Fruit fly (Drosophila melanogaster) whole organism, embryonic: ENCODE measurements around the gene Zip89B.

Experiments
- Atf6 ChIP-seq: fragments of 200-800 bp; sonication (Bioruptor generic); IDR thresholded peaks from 2 replicates; pipeline ENCODE4 v1.3.6; 2022; ENCODE audit warnings: missing biosample characterization, missing genetic modification characterization
- Blimp-1 ChIP-seq: fragments of 200-800 bp; sonication (Bioruptor generic); optimal IDR thresholded peaks from 3 replicates; lab custom pipeline; 2018; ENCODE audit warnings: missing biosample characterization, missing genetic modification characterization, mild to moderate bottlenecking, moderate library complexity, missing genetic modification reagents
- Bteb2 ChIP-seq: fragments of 200-800 bp; sonication (Bioruptor generic); optimal IDR thresholded peaks from 2 replicates; lab custom pipeline; 2016; ENCODE audit warnings: missing biosample characterization, missing genetic modification characterization
- CG10209 ChIP-seq: fragments of 200-800 bp; sonication (Bioruptor generic); optimal IDR thresholded peaks from 3 replicates; lab custom pipeline; 2017; ENCODE audit warnings: missing biosample characterization, mild to moderate bottlenecking, missing genetic modification characterization, missing genetic modification reagents
- CG10366 ChIP-seq: fragments of 200-800 bp; sonication (Bioruptor generic); IDR thresholded peaks from 2 replicates; pipeline ENCODE4 v1.3.6; 2022; ENCODE audit warnings: missing biosample characterization, missing genetic modification characterization
- CG10543 ChIP-seq: fragments of 200-800 bp; sonication (Bioruptor generic); optimal IDR thresholded peaks from 3 replicates; lab custom pipeline; 2017; ENCODE audit warnings: missing biosample characterization, mild to moderate bottlenecking, missing genetic modification characterization, moderate library complexity
- CG11456 ChIP-seq: fragments of 200-800 bp; sonication (Bioruptor generic); IDR thresholded peaks from 3 replicates; pipeline ENCODE4 v1.3.6; 2022; ENCODE audit warnings: missing biosample characterization, missing genetic modification characterization
- CG11696 ChIP-seq: fragments of 200-800 bp; sonication (Bioruptor generic); IDR thresholded peaks from 2 replicates; pipeline ENCODE4 v1.3.6; 2022; ENCODE audit warnings: missing biosample characterization, missing genetic modification characterization
- CG11723 ChIP-seq: fragments of 200-800 bp; sonication (Bioruptor generic); optimal IDR thresholded peaks from 2 replicates; lab custom pipeline; 2017; ENCODE audit warnings: missing biosample characterization, mild to moderate bottlenecking, missing genetic modification characterization
- CG12104 ChIP-seq: fragments of 200-800 bp; sonication (Bioruptor generic); optimal IDR thresholded peaks from 3 replicates; lab custom pipeline; 2016; ENCODE audit warnings: missing biosample characterization, missing genetic modification characterization
- CG12299 ChIP-seq: fragments of 200-800 bp; sonication (Bioruptor generic); optimal IDR thresholded peaks from 2 replicates; lab custom pipeline; 2018; ENCODE audit warnings: missing biosample characterization, mild to moderate bottlenecking, missing genetic modification characterization
- CG13775 ChIP-seq: fragments of 200-800 bp; sonication (Bioruptor generic); optimal IDR thresholded peaks from 3 replicates; lab custom pipeline; 2017; ENCODE audit warnings: missing biosample characterization, mild to moderate bottlenecking, missing genetic modification characterization
- CG14441 ChIP-seq: fragments of 200-800 bp; sonication (Bioruptor generic); IDR thresholded peaks from 2 replicates; pipeline ENCODE4 v1.3.6; 2022; ENCODE audit warnings: missing biosample characterization, missing genetic modification characterization
- CG15269 ChIP-seq: fragments of 200-800 bp; sonication (Bioruptor generic); optimal IDR thresholded peaks from 2 replicates; lab custom pipeline; 2018; ENCODE audit warnings: missing biosample characterization, mild to moderate bottlenecking, missing genetic modification characterization, moderate library complexity
- CG1792 ChIP-seq: fragments of 200-800 bp; sonication (Bioruptor generic); optimal IDR thresholded peaks from 2 replicates; lab custom pipeline; 2016; ENCODE audit warnings: missing biosample characterization, missing genetic modification characterization
- CG18764 ChIP-seq: fragments of 200-800 bp; sonication (Bioruptor generic); optimal IDR thresholded peaks from 3 replicates; lab custom pipeline; 2016; ENCODE audit warnings: missing biosample characterization, missing genetic modification characterization
- CG2889 ChIP-seq: fragments of 200-800 bp; sonication (Bioruptor generic); IDR thresholded peaks from 3 replicates; pipeline ENCODE4 v1.3.6; 2022; ENCODE audit warnings: missing biosample characterization, missing genetic modification characterization
- CG30020 ChIP-seq: fragments of 200-800 bp; optimal IDR thresholded peaks from 2 replicates; lab custom pipeline; 2019; ENCODE audit warnings: missing biosample characterization, mild to moderate bottlenecking, missing genetic modification characterization, moderate library complexity
- CG30403 ChIP-seq: fragments of 200-800 bp; sonication (Bioruptor generic); optimal IDR thresholded peaks from 3 replicates; lab custom pipeline; 2016; ENCODE audit warnings: missing biosample characterization, missing genetic modification characterization
- CG30431 ChIP-seq: fragments of 200-800 bp; sonication (Bioruptor generic); optimal IDR thresholded peaks from 2 replicates; lab custom pipeline; 2017; ENCODE audit warnings: missing biosample characterization, missing genetic modification characterization
- CG32532 ChIP-seq: fragments of 200-800 bp; sonication (Bioruptor generic); IDR thresholded peaks from 2 replicates; pipeline ENCODE4 v1.3.6; 2022; ENCODE audit warnings: missing biosample characterization, missing genetic modification characterization
- CG33213 ChIP-seq: fragments of 200-800 bp; sonication (Bioruptor generic); optimal IDR thresholded peaks from 3 replicates; lab custom pipeline; 2016; ENCODE audit warnings: missing biosample characterization, missing genetic modification characterization
- CG3838 ChIP-seq: fragments of 200-800 bp; sonication (Bioruptor generic); optimal IDR thresholded peaks from 3 replicates; lab custom pipeline; 2016; ENCODE audit warnings: missing biosample characterization, missing genetic modification characterization
- CG43689 ChIP-seq: fragments of 200-800 bp; sonication (Bioruptor generic); IDR thresholded peaks from 2 replicates; pipeline ENCODE4 v1.3.6; 2022; ENCODE audit warnings: missing biosample characterization, missing genetic modification characterization
- CG4404 ChIP-seq: fragments of 200-800 bp; sonication (Bioruptor generic); IDR thresholded peaks from 2 replicates; pipeline ENCODE4 v1.3.6; 2022; ENCODE audit warnings: missing biosample characterization, missing genetic modification characterization
- CG7271 ChIP-seq: fragments of 200-800 bp; sonication (Bioruptor generic); optimal IDR thresholded peaks from 2 replicates; lab custom pipeline; 2018; ENCODE audit warnings: missing biosample characterization, mild to moderate bottlenecking, missing genetic modification characterization, moderate library complexity
- CG7839 ChIP-seq: fragments of 200-800 bp; sonication (Bioruptor generic); optimal IDR thresholded peaks from 3 replicates; lab custom pipeline; 2018; ENCODE audit warnings: missing biosample characterization, mild to moderate bottlenecking, missing genetic modification characterization, moderate library complexity
- CG8281 ChIP-seq: fragments of 200-800 bp; sonication (Bioruptor generic); optimal IDR thresholded peaks from 2 replicates; lab custom pipeline; 2018; ENCODE audit warnings: missing biosample characterization, mild to moderate bottlenecking, missing genetic modification characterization, moderate library complexity
- CG9876 ChIP-seq: fragments of 200-800 bp; sonication (Bioruptor generic); optimal IDR thresholded peaks from 2 replicates; lab custom pipeline; 2016; ENCODE audit warnings: missing biosample characterization, missing genetic modification characterization
- CkIIα-i1 ChIP-seq: fragments of 200-800 bp; sonication (Bioruptor generic); IDR thresholded peaks from 2 replicates; pipeline ENCODE4 v1.3.6; 2022; ENCODE audit warnings: missing biosample characterization, missing genetic modification characterization
- Gsc ChIP-seq: fragments of 200-800 bp; sonication (Bioruptor generic); IDR thresholded peaks from 2 replicates; pipeline ENCODE4 v1.3.6; 2022; ENCODE audit warnings: missing biosample characterization, missing genetic modification characterization
- Hsf ChIP-seq: fragments of 200-800 bp; sonication (Bioruptor generic); optimal IDR thresholded peaks from 3 replicates; lab custom pipeline; 2016; ENCODE audit warnings: missing biosample characterization, missing genetic modification characterization
- MBD-R2 ChIP-seq: fragments of 200-800 bp; sonication (Bioruptor generic); IDR thresholded peaks from 2 replicates; pipeline ENCODE4 v1.3.6; 2022; ENCODE audit warnings: missing biosample characterization, missing genetic modification characterization
- Max ChIP-seq: fragments of 200-800 bp; sonication (Bioruptor generic); optimal IDR thresholded peaks from 2 replicates; lab custom pipeline; 2016; ENCODE audit warnings: missing biosample characterization, mild to moderate bottlenecking, missing genetic modification characterization
- Med ChIP-seq: fragments of 200-800 bp; sonication (Bioruptor generic); peaks from one replicate; lab custom pipeline; 2016; ENCODE audit warnings: missing biosample characterization, missing genetic modification characterization, mild to moderate bottlenecking, inconsistent platforms, moderate library complexity
- Pdp1 ChIP-seq, 2 experiments: fragments of 200-800 bp; sonication (Bioruptor generic); optimal IDR thresholded peaks; 3 replicates each; lab custom pipeline; 2016; ENCODE audit warnings: missing biosample characterization in 2 of 2, missing genetic modification characterization in 2 of 2, mild to moderate bottlenecking in 1 of 2, moderate library complexity in 1 of 2
- Ravus ChIP-seq: fragments of 200-800 bp; sonication (Bioruptor generic); IDR thresholded peaks from 2 replicates; pipeline ENCODE4 v1.3.6; 2022; ENCODE audit warnings: missing biosample characterization, missing genetic modification characterization
- Tbp ChIP-seq: fragments of >200 bp; optimal IDR thresholded peaks from 2 replicates; lab custom pipeline; 2018; ENCODE audit warnings: missing biosample characterization, missing genetic modification characterization
- cad ChIP-seq: fragments of >200 bp; optimal IDR thresholded peaks from 2 replicates; lab custom pipeline; 2017; ENCODE audit warnings: missing biosample characterization, missing genetic modification characterization
- cwo ChIP-seq: fragments of 200-800 bp; sonication (Bioruptor generic); optimal IDR thresholded peaks from 3 replicates; lab custom pipeline; 2017; ENCODE audit warnings: missing biosample characterization, missing genetic modification characterization, mild to moderate bottlenecking, moderate library complexity, missing genetic modification reagents
- dmrt99B ChIP-seq: fragments of 200-800 bp; sonication (Bioruptor generic); optimal IDR thresholded peaks from 2 replicates; lab custom pipeline; 2018; ENCODE audit warnings: missing biosample characterization, mild to moderate bottlenecking, missing genetic modification characterization, moderate library complexity
- en ChIP-seq: fragments of 200-800 bp; sonication (Bioruptor generic); optimal IDR thresholded peaks from 2 replicates; lab custom pipeline; 2016; ENCODE audit warnings: missing biosample characterization, missing genetic modification characterization
- fru ChIP-seq: fragments of >200 bp; optimal IDR thresholded peaks from 2 replicates; lab custom pipeline; 2017
- ftz-f1 ChIP-seq: fragments of 200-800 bp; sonication (Bioruptor generic); optimal IDR thresholded peaks from 2 replicates; lab custom pipeline; 2016; ENCODE audit warnings: missing biosample characterization, missing genetic modification characterization
- nmo ChIP-seq: fragments of 200-800 bp; sonication (Bioruptor generic); optimal IDR thresholded peaks from 2 replicates; lab custom pipeline; 2018; ENCODE audit warnings: missing biosample characterization, mild to moderate bottlenecking, missing genetic modification characterization, moderate library complexity
- nom ChIP-seq: fragments of 200-800 bp; sonication (Bioruptor generic); optimal IDR thresholded peaks from 2 replicates; lab custom pipeline; 2017; ENCODE audit warnings: missing biosample characterization, missing genetic modification characterization, mild to moderate bottlenecking, moderate library complexity, missing genetic modification reagents
- sc ChIP-seq, 3 experiments: fragments of >200 bp in 2 of 3; fragments of 200-800 bp in 1 of 3; sonication (Bioruptor generic) in 1 of 3; optimal IDR thresholded peaks; 2 replicates in 2 of 3; 3 replicates in 1 of 3; lab custom pipeline; 2017; ENCODE audit warnings: mild to moderate bottlenecking in 1 of 3, missing biosample characterization in 1 of 3, missing genetic modification characterization in 1 of 3, missing genetic modification reagents in 1 of 3
- scrt ChIP-seq: fragments of 200-800 bp; sonication (Bioruptor generic); optimal IDR thresholded peaks from 2 replicates; lab custom pipeline; 2018; ENCODE audit warnings: missing biosample characterization, mild to moderate bottlenecking, missing genetic modification characterization, moderate library complexity
- sd ChIP-seq: fragments of 200-800 bp; sonication (Bioruptor generic); optimal IDR thresholded peaks from 3 replicates; lab custom pipeline; 2018; ENCODE audit warnings: missing biosample characterization, mild to moderate bottlenecking, missing genetic modification characterization, moderate library complexity
- sima ChIP-seq: fragments of 200-800 bp; sonication (Bioruptor generic); optimal IDR thresholded peaks from 2 replicates; lab custom pipeline; 2016; ENCODE audit warnings: missing biosample characterization, missing genetic modification characterization
- tx ChIP-seq: fragments of 200-800 bp; sonication (Bioruptor generic); optimal IDR thresholded peaks from 2 replicates; lab custom pipeline; 2016; ENCODE audit warnings: missing biosample characterization, missing genetic modification characterization
- vfl ChIP-seq: fragments of 200-800 bp; sonication (Bioruptor generic); optimal IDR thresholded peaks from 2 replicates; lab custom pipeline; 2016; ENCODE audit warnings: missing biosample characterization, missing genetic modification characterization

Zip89B gene

dm6 chr3R:16353195-16353594 is 47.6 kb downstream of the Zip89B start (continued):
- no peak for TF ChIP-seq CG10543 (GFP tag; lab: Kevin White, UChicago)
- TF ChIP-seq nom: no peak
- peak; percentile 38 for TF ChIP-seq CG15269
- no peak for TF ChIP-seq MBD-R2
- TF ChIP-seq CG18764 (GFP tag; lab: Kevin White, UChicago): no peak
- TF ChIP-seq CG11696: no peak
- no peak for TF ChIP-seq CG12104 (GFP tag; lab: Kevin White, UChicago)
- TF ChIP-seq Blimp-1: no peak
- no peak for TF ChIP-seq CG30020 (tag; lab: Kevin White, UChicago)
- TF ChIP-seq Bteb2 (GFP tag; lab: Kevin White, UChicago): no peak
- TF ChIP-seq Med (GFP tag; lab: Kevin White, UChicago): peak; percentile 80
- no peak for TF ChIP-seq Hsf (GFP tag; lab: Kevin White, UChicago)
- TF ChIP-seq sc (optimal IDR thresholded peaks at IDR 0.05; lab: Kevin White, UChicago): no peak
- no peak for TF ChIP-seq sc (GFP tag; optimal IDR thresholded peaks at IDR 0.05; lab: Kevin White, UChicago)
- no peak for TF ChIP-seq CG8281
- no peak for TF ChIP-seq CG33213
- TF ChIP-seq CG14441 (GFP tag; lab: Robert Waterston, UW): 0 out of 2 replicates have a peak, but pooled peaks have one; percentile 18
- TF ChIP-seq Ravus: no peak
- no peak for TF ChIP-seq CG10209 (GFP tag; lab: Kevin White, UChicago)
- TF ChIP-seq Tbp: no peak
- no peak for TF ChIP-seq Gsc (GFP tag; lab: Robert Waterston, UW)
- no peak for TF ChIP-seq CG11723 (GFP tag; lab: Kevin White, UChicago)
- no peak for TF ChIP-seq CG2889 (GFP tag; lab: Robert Waterston, UW)
- no peak for TF ChIP-seq CG1792 (GFP tag; lab: Kevin White, UChicago)
- TF ChIP-seq vfl (GFP tag; lab: Kevin White, UChicago): no peak
- no peak for TF ChIP-seq fru (lab: Kevin White, UChicago)
- no peak for TF ChIP-seq scrt
- no peak for TF ChIP-seq CkIIα-i1
- TF ChIP-seq CG7839: no peak
- TF ChIP-seq CG11456 (GFP tag; lab: Robert Waterston, UW): no peak
- TF ChIP-seq CG4404 (GFP tag; lab: Robert Waterston, UW): no peak
- TF ChIP-seq sima (GFP tag; lab: Kevin White, UChicago): no peak
- TF ChIP-seq Max: no peak
- peak in 1 of 2 experiments; percentile 91 for TF ChIP-seq Pdp1 (GFP tag; optimal IDR thresholded peaks at IDR 0.05; lab: Kevin White, UChicago)
- no peak for TF ChIP-seq CG43689
- no peak for TF ChIP-seq nmo (GFP tag; lab: Kevin White, UChicago)
- TF ChIP-seq CG12299 (tag; lab: Kevin White, UChicago): no peak
- no peak for TF ChIP-seq tx
- no peak for TF ChIP-seq Atf6
- TF ChIP-seq CG30431 (GFP tag; lab: Kevin White, UChicago): no peak
- no peak for TF ChIP-seq CG7271 (tag; lab: Kevin White, UChicago)
- TF ChIP-seq en: no peak
- peak; percentile 95 for TF ChIP-seq sd
- no peak for TF ChIP-seq CG13775 (GFP tag; lab: Kevin White, UChicago)
- TF ChIP-seq CG32532 (GFP tag; lab: Robert Waterston, UW): peak; percentile 25; the same call in 1 of the 2 replicates
- TF ChIP-seq cwo (GFP tag; lab: Kevin White, UChicago): peak; percentile 89
- no peak for TF ChIP-seq CG9876
- TF ChIP-seq ftz-f1: no peak
- TF ChIP-seq CG10366 (GFP tag; lab: Robert Waterston, UW): no peak
- no peak for TF ChIP-seq dmrt99B
- TF ChIP-seq CG3838 (GFP tag; lab: Kevin White, UChicago): no peak
- no peak for TF ChIP-seq CG30403 (GFP tag; lab: Kevin White, UChicago)
- no peak for TF ChIP-seq cad (GFP tag; lab: Kevin White, UChicago)
